Worm (Caenorhabditis elegans): ENCODE measurements around the gene C56E6.2.

The C56E6.2 gene

ce11 chrII:6491187-6491586 is 33.5 kb upstream of the C56E6.2 start (continued):
- TF ChIP-seq snpc-1.3 (tag; optimal IDR thresholded peaks at IDR 0.05; ENCODE audit: insufficient read depth), result peak; percentile 82
- TF ChIP-seq bed-1 (GFP tag; IDR thresholded peaks at IDR 0.05), result no peak
- 0 out of 2 replicates have a peak, but pooled peaks have one; percentile 66 for TF ChIP-seq C17E4.6 (GFP tag; IDR thresholded peaks at IDR 0.05)
- TF ChIP-seq Y79H2A.3 (GFP tag; conservative IDR thresholded peaks at IDR 0.05), result peak; percentile 89
- TF ChIP-seq repo-1 (tag; optimal IDR thresholded peaks at IDR 0.05), result peak; percentile 23
- no peak for TF ChIP-seq dpl-1 (GFP tag; optimal IDR thresholded peaks at IDR 0.05)
- TF ChIP-seq ceh-58 (GFP tag; IDR thresholded peaks at IDR 0.05), result 0 out of 2 replicates have a peak, but pooled peaks have one; percentile 18
- no peak for TF ChIP-seq egl-18 (GFP tag; IDR thresholded peaks at IDR 0.05)
- TF ChIP-seq attf-6 (GFP tag; IDR thresholded peaks at IDR 0.05), result peak; percentile 78
- TF ChIP-seq ztf-25 (GFP tag; IDR thresholded peaks at IDR 0.05), result 0 out of 2 replicates have a peak, but pooled peaks have one; percentile 37
- TF ChIP-seq F55B11.4 (tag; optimal IDR thresholded peaks at IDR 0.05; ENCODE audit: borderline replicate concordance, insufficient read depth), result no peak
- peak; percentile 93 for TF ChIP-seq F49E8.2 (tag; optimal IDR thresholded peaks at IDR 0.05; ENCODE audit: insufficient read depth)
- no peak for TF ChIP-seq nfya-1 (tag; optimal IDR thresholded peaks at IDR 0.05; ENCODE audit: borderline replicate concordance, insufficient read depth)
- no peak for TF ChIP-seq dpff-1 (tag; optimal IDR thresholded peaks at IDR 0.05)
- peak; percentile 56 for TF ChIP-seq ceh-91 (GFP tag; IDR thresholded peaks at IDR 0.05)
- TF ChIP-seq D2030.7 (GFP tag; IDR thresholded peaks at IDR 0.05), result peak; percentile 73
- peak; percentile 86 for TF ChIP-seq madf-6 (GFP tag; IDR thresholded peaks at IDR 0.05)
- no peak for TF ChIP-seq let-526 (GFP tag; IDR thresholded peaks at IDR 0.05)
- TF ChIP-seq hlh-26 (GFP tag; conservative IDR thresholded peaks at IDR 0.05), result no peak
- TF ChIP-seq zfh-2 (GFP tag; conservative IDR thresholded peaks at IDR 0.05), result no peak
- TF ChIP-seq akir-1 (GFP tag; optimal IDR thresholded peaks at IDR 0.05), result no peak
- TF ChIP-seq dox-1 (GFP tag; IDR thresholded peaks at IDR 0.05), result no peak
- peak; percentile 86 for TF ChIP-seq madf-3 (GFP tag; IDR thresholded peaks at IDR 0.05)
- TF ChIP-seq tlf-1 (GFP tag; optimal IDR thresholded peaks at IDR 0.05), result peak; percentile 24
- TF ChIP-seq attf-3 (GFP tag; conservative IDR thresholded peaks at IDR 0.05), result no peak
- TF ChIP-seq sptf-2 (GFP tag; optimal IDR thresholded peaks at IDR 0.05), result no peak
- TF ChIP-seq pha-4 (tag; optimal IDR thresholded peaks at IDR 0.05), result no peak
- TF ChIP-seq nhr-120 (GFP tag; IDR thresholded peaks at IDR 0.05), result no peak
- TF ChIP-seq aptf-2 (GFP tag; conservative IDR thresholded peaks at IDR 0.05), result no peak

ce11 chrII:6491817-6492452 is 32.8 kb upstream of the C56E6.2 start, which contains the start of the genes T28D9.11 and T28D9.1:
T28D9.11 (minus strand) TSS chrII:6491993.
T28D9.1 (plus strand) TSS chrII:6492402.
- TF ChIP-seq Y53G8AR.9 (GFP tag; conservative IDR thresholded peaks at IDR 0.05) (no peak), ekl-4 (GFP tag; IDR thresholded peaks at IDR 0.05) (0 out of 2 replicates have a peak, but pooled peaks have one; percentile 35), F33H1.4 (GFP tag; IDR thresholded peaks at IDR 0.05) (peak; percentile 49), snpc-4 (GFP tag; optimal IDR thresholded peaks at IDR 0.05) (peak; percentile 83), snpc-4 (tag; optimal IDR thresholded peaks at IDR 0.05) (peak; percentile 76 to 91 (median 84)), ceh-27 (GFP tag; optimal IDR thresholded peaks at IDR 0.05) (peak; percentile 71), snpc-3.4 (tag; optimal IDR thresholded peaks at IDR 0.05) (no peak), mes-4 (tag; optimal IDR thresholded peaks at IDR 0.05) (no peak), lin-40 (tag; optimal IDR thresholded peaks at IDR 0.05) (peak; percentile 22), F57A8.1 (GFP tag; optimal IDR thresholded peaks at IDR 0.05) (no peak), zfh-2 (GFP tag; conservative IDR thresholded peaks at IDR 0.05) (peak; percentile 99), snpc-1.1 (tag; optimal IDR thresholded peaks at IDR 0.05; ENCODE audit: insufficient read depth) (no peak), attf-5 (GFP tag; optimal IDR thresholded peaks at IDR 0.05) (peak; percentile 72), pbrm-1 (GFP tag; IDR thresholded peaks at IDR 0.05) (0 out of 2 replicates have a peak, but pooled peaks have one; percentile 25), egl-44 (GFP tag; IDR thresholded peaks at IDR 0.05) (peak; percentile 35; the same call in 1 of the 2 replicates), lin-26 (GFP tag; IDR thresholded peaks at IDR 0.05) (peak; percentile 61; the same call in 1 of the 2 replicates), attf-3 (GFP tag; conservative IDR thresholded peaks at IDR 0.05) (0 out of 2 replicates have a peak, but pooled peaks have one; percentile 28), nfyb-1 (GFP tag; IDR thresholded peaks at IDR 0.05) (peak; percentile 34; the same call in 1 of the 2 replicates), bed-2 (GFP tag; IDR thresholded peaks at IDR 0.05) (0 out of 2 replicates have a peak, but pooled peaks have one; percentile 76), mcd-1 (GFP tag; IDR thresholded peaks at IDR 0.05) (peak; percentile 66)
